Fruit fly (Drosophila melanogaster): ENCODE measurements around the gene lmgA.
A peak's percentile ranks its signal among the peaks of the same experiment; 100 is the strongest.

Gene lmgA

DNA sequence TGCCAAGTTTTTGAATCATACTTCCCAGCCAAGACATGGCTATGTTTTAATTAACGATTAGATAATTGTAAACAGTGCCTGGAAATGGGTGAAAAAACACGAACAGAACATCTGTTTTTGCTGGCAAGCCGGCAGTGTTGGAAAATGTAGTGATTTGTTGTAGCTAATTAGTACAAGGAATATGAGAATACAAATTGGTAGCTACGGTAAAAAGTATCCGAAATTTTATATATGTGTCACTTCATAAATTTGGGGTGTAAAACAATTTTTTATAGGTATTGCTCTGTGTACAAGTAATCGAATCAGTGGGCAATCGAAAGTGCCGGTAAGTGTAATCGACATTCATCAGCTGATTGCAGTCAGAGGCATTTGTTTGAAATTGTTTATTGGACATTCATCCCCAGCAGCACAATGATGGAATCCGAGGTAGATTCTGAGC lies 11.1 kb downstream of the lmgA start, which contains the start of the genes mRpL51 and Uba4 (continued):
- TF ChIP-seq sqz (GFP tag; optimal IDR thresholded peaks at IDR 0.05) (no peak), Xbp1 (GFP tag; optimal IDR thresholded peaks at IDR 0.05) (peak; percentile 39), zfh1 (GFP tag; IDR thresholded peaks at IDR 0.05) (no peak), nerfin-1 (tag; optimal IDR thresholded peaks at IDR 0.05) (peak; percentile 79), Doc3 (GFP tag; IDR thresholded peaks at IDR 0.05; ENCODE audit: partially characterized antibody) (peak; percentile 51; the same call in 1 of the 3 replicates), CG4730 (GFP tag; IDR thresholded peaks at IDR 0.05) (no peak), Neu2 (GFP tag; optimal IDR thresholded peaks at IDR 0.05; ENCODE audit: borderline replicate concordance) (no peak), CG13296 (GFP tag; optimal IDR thresholded peaks at IDR 0.05) (peak; percentile 9), knrl (GFP tag; IDR thresholded peaks at IDR 0.05; ENCODE audit: partially characterized antibody) (peak; percentile 54; the same call in 1 of the 3 replicates), CG33557 (GFP tag; optimal IDR thresholded peaks at IDR 0.05) (no peak), CG12236 (GFP tag; optimal IDR thresholded peaks at IDR 0.05) (peak; percentile 14), CG18011 (GFP tag; optimal IDR thresholded peaks at IDR 0.05) (peak; percentile 42), CG10147 (GFP tag; optimal IDR thresholded peaks at IDR 0.05) (peak; percentile 6), CG10431 (GFP tag; optimal IDR thresholded peaks at IDR 0.05) (no peak), C15 (GFP tag; IDR thresholded peaks at IDR 0.05) (no peak), CG2129 (GFP tag; IDR thresholded peaks at IDR 0.05; ENCODE audit: partially characterized antibody) (peak; percentile 11; the same call in 1 of the 2 replicates), crc (GFP tag; optimal IDR thresholded peaks at IDR 0.05) (no peak), pum (GFP tag; optimal IDR thresholded peaks at IDR 0.05) (peak; percentile 25), CG11093 (GFP tag; IDR thresholded peaks at IDR 0.05) (no peak), CG12219 (GFP tag; optimal IDR thresholded peaks at IDR 0.05) (no peak), CG3726 (GFP tag; IDR thresholded peaks at IDR 0.05) (no peak)

DNA sequence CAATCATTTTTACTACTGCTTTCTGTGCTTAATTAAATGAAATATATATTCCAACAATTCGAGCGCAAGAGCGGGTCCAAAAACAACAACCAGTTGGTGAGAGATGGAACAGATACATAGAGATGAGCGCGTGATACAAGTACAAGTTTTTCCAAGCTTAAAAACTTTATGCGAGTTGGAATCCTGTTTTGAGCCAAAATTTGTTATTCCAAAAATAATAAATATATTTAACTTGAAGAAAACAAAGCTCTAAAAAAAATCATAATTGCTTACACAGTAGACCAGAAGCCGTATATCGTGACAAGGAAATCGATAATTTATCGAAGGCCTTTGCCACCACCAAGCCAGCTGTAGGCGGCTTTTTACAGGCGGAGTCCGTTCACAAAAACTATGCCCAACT lies 13.7 kb downstream of the lmgA start, which contains the start of the genes CG13097 and PIG-U:
TSS of gene CG13097 (minus strand) at position 121 of the 400 bp plus-strand sequence.
TSS of gene PIG-U (plus strand) at position 349 of the 400 bp plus-strand sequence.
- no peak for TF ChIP-seq Dfd (GFP tag; optimal IDR thresholded peaks at IDR 0.05)
- TF ChIP-seq pzg (GFP tag; optimal IDR thresholded peaks at IDR 0.05): peak; percentile 64
- peak; percentile 52; the same call in 1 of the 3 replicates for TF ChIP-seq CG7357 (GFP tag; IDR thresholded peaks at IDR 0.05)
- peak; percentile 71 for TF ChIP-seq CG10565 (GFP tag; optimal IDR thresholded peaks at IDR 0.05)
- TF ChIP-seq dan (GFP tag; IDR thresholded peaks at IDR 0.05): no peak
- TF ChIP-seq CG4730 (GFP tag; IDR thresholded peaks at IDR 0.05): peak; percentile 58
- TF ChIP-seq klu (GFP tag; IDR thresholded peaks at IDR 0.05): peak; percentile 67; the same call in 1 of the 2 replicates
- peak; percentile 85 for TF ChIP-seq dysf (GFP tag; IDR thresholded peaks at IDR 0.05)
- TF ChIP-seq inv (GFP tag; IDR thresholded peaks at IDR 0.05; ENCODE audit: partially characterized antibody): peak; percentile 88
- TF ChIP-seq CG15073 (GFP tag; optimal IDR thresholded peaks at IDR 0.05): peak; percentile 6
- peak; percentile 74 for TF ChIP-seq CG17385 (GFP tag; optimal IDR thresholded peaks at IDR 0.05)
- TF ChIP-seq ssp (GFP tag; IDR thresholded peaks at IDR 0.05): peak; percentile 74
- no peak for TF ChIP-seq CG10209 (GFP tag; optimal IDR thresholded peaks at IDR 0.05)
- no peak for TF ChIP-seq nau (GFP tag; optimal IDR thresholded peaks at IDR 0.05)
- peak; percentile 75 for TF ChIP-seq nerfin-1 (tag; optimal IDR thresholded peaks at IDR 0.05)
- TF ChIP-seq Mad (GFP tag; optimal IDR thresholded peaks at IDR 0.05): peak; percentile 91
- no peak for TF ChIP-seq usp (GFP tag; optimal IDR thresholded peaks at IDR 0.05)
- TF ChIP-seq bbx (GFP tag; IDR thresholded peaks at IDR 0.05; ENCODE audit: partially characterized antibody): peak; percentile 81
- TF ChIP-seq Antp (GFP tag; optimal IDR thresholded peaks at IDR 0.05): peak; percentile 64
- peak; percentile 3 for TF ChIP-seq MESR4 (GFP tag; optimal IDR thresholded peaks at IDR 0.05)
- TF ChIP-seq Bteb2 (GFP tag; optimal IDR thresholded peaks at IDR 0.05): peak; percentile 65
- TF ChIP-seq pfk (GFP tag; optimal IDR thresholded peaks at IDR 0.05): peak; percentile 8
- no peak for TF ChIP-seq Jarid2 (GFP tag; optimal IDR thresholded peaks at IDR 0.05)
- peak; percentile 69; the same call in 2 of the 3 replicates for TF ChIP-seq CG11695 (GFP tag; IDR thresholded peaks at IDR 0.05)
- TF ChIP-seq disco-r (GFP tag; optimal IDR thresholded peaks at IDR 0.05): peak; percentile 30
- peak; percentile 97 for TF ChIP-seq Sry-δ (GFP tag; optimal IDR thresholded peaks at IDR 0.05)
- TF ChIP-seq esg (GFP tag; conservative IDR thresholded peaks at IDR 0.05): peak; percentile 72
- TF ChIP-seq lab (GFP tag; optimal IDR thresholded peaks at IDR 0.05): no peak
- TF ChIP-seq zen2 (GFP tag; IDR thresholded peaks at IDR 0.05; ENCODE audit: partially characterized antibody): peak; percentile 83; the same call in 2 of the 3 replicates
- peak; percentile 69 for TF ChIP-seq Vsx1 (GFP tag; optimal IDR thresholded peaks at IDR 0.05)
